Fruit fly (Drosophila melanogaster): ENCODE measurements around the gene Aven.
A peak's percentile ranks its signal among the peaks of the same experiment; 100 is the strongest.

The Aven gene

dm6 chrX:12595100-12595609 lies 34.3 kb downstream of the Aven start (continued):
- TF ChIP-seq CG14965 (GFP tag; optimal IDR thresholded peaks at IDR 0.05; ENCODE audit: borderline replicate concordance): no peak
- TF ChIP-seq ato (GFP tag; IDR thresholded peaks at IDR 0.05; ENCODE audit: partially characterized antibody): no peak
- no peak for TF ChIP-seq stc (GFP tag; IDR thresholded peaks at IDR 0.05)
- no peak for TF ChIP-seq CG14014 (GFP tag; IDR thresholded peaks at IDR 0.05)
- TF ChIP-seq Nf-YC (tag; optimal IDR thresholded peaks at IDR 0.05): no peak
- TF ChIP-seq CG32772 (GFP tag; IDR thresholded peaks at IDR 0.05): no peak
- no peak for TF ChIP-seq CG3995 (GFP tag; optimal IDR thresholded peaks at IDR 0.05)
- TF ChIP-seq CG11398 (GFP tag; optimal IDR thresholded peaks at IDR 0.05): no peak
- TF ChIP-seq Med (GFP tag): peak; percentile 65
- 0 out of 3 replicates have a peak, but pooled peaks have one; percentile 37 for TF ChIP-seq ci (GFP tag; IDR thresholded peaks at IDR 0.05)
- TF ChIP-seq CG2712 (tag; optimal IDR thresholded peaks at IDR 0.05): no peak
- TF ChIP-seq CG14050 (GFP tag; IDR thresholded peaks at IDR 0.05): no peak
- no peak for TF ChIP-seq chn (GFP tag; optimal IDR thresholded peaks at IDR 0.05)
- TF ChIP-seq Elba2 (GFP tag; optimal IDR thresholded peaks at IDR 0.05): no peak
- TF ChIP-seq kah (GFP tag; optimal IDR thresholded peaks at IDR 0.05): peak; percentile 40
- TF ChIP-seq MESR4 (GFP tag; optimal IDR thresholded peaks at IDR 0.05): peak; percentile 78
- no peak for TF ChIP-seq CG8089 (GFP tag; optimal IDR thresholded peaks at IDR 0.05)
- no peak for TF ChIP-seq Hr3 (GFP tag; optimal IDR thresholded peaks at IDR 0.05)
- TF ChIP-seq eyg (GFP tag; optimal IDR thresholded peaks at IDR 0.05): no peak
- no peak for TF ChIP-seq CG11504 (tag; optimal IDR thresholded peaks at IDR 0.05)
- no peak for TF ChIP-seq ERR (GFP tag; optimal IDR thresholded peaks at IDR 0.05)
- no peak for TF ChIP-seq Rfx (GFP tag; IDR thresholded peaks at IDR 0.05)
- TF ChIP-seq CG6683 (GFP tag; optimal IDR thresholded peaks at IDR 0.05): no peak
- peak; percentile 24; the same call in 1 of the 2 replicates for TF ChIP-seq CG42726 (GFP tag; IDR thresholded peaks at IDR 0.05; ENCODE audit: partially characterized antibody)
- TF ChIP-seq CG4707 (GFP tag; optimal IDR thresholded peaks at IDR 0.05): no peak
- no peak for TF ChIP-seq B-H1 (GFP tag; IDR thresholded peaks at IDR 0.05)
- TF ChIP-seq exex (tag; optimal IDR thresholded peaks at IDR 0.05): no peak
- TF ChIP-seq zen2 (GFP tag; IDR thresholded peaks at IDR 0.05; ENCODE audit: partially characterized antibody): no peak
- TF ChIP-seq CG11696 (GFP tag; IDR thresholded peaks at IDR 0.05): no peak
- no peak for TF ChIP-seq tx (GFP tag; optimal IDR thresholded peaks at IDR 0.05)
- peak; percentile 36; the same call in 1 of the 3 replicates for TF ChIP-seq CG34224 (GFP tag; IDR thresholded peaks at IDR 0.05; ENCODE audit: partially characterized antibody)
- no peak for TF ChIP-seq ttk (GFP tag; IDR thresholded peaks at IDR 0.05)
- TF ChIP-seq Doc2 (GFP tag; IDR thresholded peaks at IDR 0.05): no peak
- TF ChIP-seq HLH54F (GFP tag; optimal IDR thresholded peaks at IDR 0.05): no peak

dm6 chrX:12592121-12592466 lies 37.3 kb downstream of the Aven start, which contains the start of gene LIMK1:
LIMK1 (minus strand) TSS chrX:12592193.
- TF ChIP-seq ind (GFP tag; optimal IDR thresholded peaks at IDR 0.05): no peak
- TF ChIP-seq CG2202 (tag; optimal IDR thresholded peaks at IDR 0.05): no peak
- TF ChIP-seq B-H1 (GFP tag; IDR thresholded peaks at IDR 0.05): no peak
- TF ChIP-seq CTCF (GFP tag; optimal IDR thresholded peaks at IDR 0.05): no peak
- TF ChIP-seq zen (tag; optimal IDR thresholded peaks at IDR 0.05): peak; percentile 6
- no peak for TF ChIP-seq fu2 (GFP tag; optimal IDR thresholded peaks at IDR 0.05)
- TF ChIP-seq CG8478 (optimal IDR thresholded peaks at IDR 0.05): no peak
- TF ChIP-seq mam (GFP tag; optimal IDR thresholded peaks at IDR 0.05): no peak
- TF ChIP-seq Lpt (GFP tag; optimal IDR thresholded peaks at IDR 0.05): no peak
- TF ChIP-seq ERR (GFP tag; optimal IDR thresholded peaks at IDR 0.05): no peak
- TF ChIP-seq CG1024 (GFP tag; IDR thresholded peaks at IDR 0.05): no peak
- no peak for TF ChIP-seq sim (GFP tag; IDR thresholded peaks at IDR 0.05)
- TF ChIP-seq MESR4 (GFP tag; optimal IDR thresholded peaks at IDR 0.05): no peak
- no peak for TF ChIP-seq CG17912 (GFP tag; optimal IDR thresholded peaks at IDR 0.05)
- TF ChIP-seq HLH4C (GFP tag; IDR thresholded peaks at IDR 0.05; ENCODE audit: partially characterized antibody): peak; percentile 33; the same call in 1 of the 3 replicates
- no peak for TF ChIP-seq crol (GFP tag; IDR thresholded peaks at IDR 0.05)
- TF ChIP-seq CG15601 (tag; optimal IDR thresholded peaks at IDR 0.05): no peak
- peak; percentile 40 for TF ChIP-seq nmo (GFP tag; optimal IDR thresholded peaks at IDR 0.05)
- TF ChIP-seq Nf-YB (GFP tag; optimal IDR thresholded peaks at IDR 0.05): no peak
- no peak for TF ChIP-seq Ssrp (tag; optimal IDR thresholded peaks at IDR 0.05)
- TF ChIP-seq Myb (GFP tag; optimal IDR thresholded peaks at IDR 0.05): peak; percentile 88
- TF ChIP-seq gt (GFP tag; IDR thresholded peaks at IDR 0.05): no peak
- TF ChIP-seq Xrp1 (GFP tag; IDR thresholded peaks at IDR 0.05): no peak
